Worm (Caenorhabditis elegans) whole organism, L1 larva: ENCODE measurements around the gene gld-3.
A peak's percentile ranks its signal among the peaks of the same experiment; 100 is the strongest.

Experiments used
- C34B4.2 ChIP-seq: sonication (generic microtip); optimal IDR thresholded peaks from 2 replicates; lab custom pipeline; 2017; ENCODE audit warnings: mild to moderate bottlenecking, missing genetic modification characterization, missing compliant biosample characterization
- F16B12.6 ChIP-seq: fragments of 150-350 bp; optimal IDR thresholded peaks from 2 replicates; lab custom pipeline; 2014; ENCODE audit warnings: missing biosample characterization, missing genetic modification characterization
- aha-1 ChIP-seq: fragments of 150-350 bp; optimal IDR thresholded peaks from 2 replicates; lab custom pipeline; 2014; ENCODE audit warnings: missing biosample characterization, missing genetic modification characterization
- alr-1 ChIP-seq: fragments of 200-800 bp; sonication (Bioruptor generic); optimal IDR thresholded peaks from 2 replicates; lab custom pipeline; 2018; ENCODE audit warnings: borderline replicate concordance, mild to moderate bottlenecking, missing genetic modification characterization, missing compliant biosample characterization
- aly-2 ChIP-seq: fragments of 150-350 bp; optimal IDR thresholded peaks from 2 replicates; lab custom pipeline; 2014; ENCODE audit warnings: missing biosample characterization, missing genetic modification characterization
- ama-1 ChIP-seq: fragments of 150-350 bp; optimal IDR thresholded peaks from 2 replicates; lab custom pipeline; 2014
- blmp-1 ChIP-seq: fragments of 150-350 bp; optimal IDR thresholded peaks from 2 replicates; lab custom pipeline; 2014; ENCODE audit warnings: missing biosample characterization, missing genetic modification characterization
- ceh-63 ChIP-seq: fragments of 200-800 bp; sonication (Bioruptor generic); optimal IDR thresholded peaks from 2 replicates; lab custom pipeline; 2018; ENCODE audit warnings: mild to moderate bottlenecking, missing genetic modification characterization, missing compliant biosample characterization
- ceh-90 ChIP-seq: sonication (generic microtip); optimal IDR thresholded peaks from 2 replicates; lab custom pipeline; 2016; ENCODE audit warnings: missing genetic modification characterization, missing compliant biosample characterization
- ces-1 ChIP-seq: fragments of 150-350 bp; optimal IDR thresholded peaks from 2 replicates; lab custom pipeline; 2014; ENCODE audit warnings: missing biosample characterization, missing genetic modification reagents, missing genetic modification characterization
- dsc-1 ChIP-seq: sonication (generic microtip); optimal IDR thresholded peaks from 2 replicates; lab custom pipeline; 2016; ENCODE audit warnings: mild to moderate bottlenecking, missing genetic modification characterization, missing compliant biosample characterization
- efl-1 ChIP-seq, 4 experiments: fragments of 150-350 bp; optimal IDR thresholded peaks in 3 of 4; peaks in 1 of 4; 1 replicate in 1 of 4; 2 replicates in 3 of 4; lab custom pipeline; 2014; ENCODE audit warnings: missing biosample characterization in 2 of 4, missing genetic modification characterization in 2 of 4, missing genetic modification reagents in 2 of 4
- egl-13 ChIP-seq: sonication (generic microtip); optimal IDR thresholded peaks from 2 replicates; lab custom pipeline; 2016; ENCODE audit warnings: missing genotype, missing genetic modification reagents, missing genetic modification characterization, missing compliant biosample characterization
- egl-27 ChIP-seq, 2 experiments: fragments of 150-350 bp in 1 of 2; sonication (generic microtip); optimal IDR thresholded peaks; 3 replicates each; lab custom pipeline; 2017 to 2018; ENCODE audit warnings: missing biosample characterization in 2 of 2, missing genetic modification characterization in 2 of 2, missing genetic modification reagents in 2 of 2
- fkh-10 ChIP-seq: sonication (generic microtip); optimal IDR thresholded peaks from 2 replicates; lab custom pipeline; 2017; ENCODE audit warnings: missing biosample characterization, missing genetic modification reagents, missing genetic modification characterization
- fkh-4 ChIP-seq: sonication (generic microtip); optimal IDR thresholded peaks from 2 replicates; lab custom pipeline; 2016; ENCODE audit warnings: missing compliant biosample characterization, missing genetic modification characterization, borderline replicate concordance
- fos-1 ChIP-seq: fragments of 150-350 bp; optimal IDR thresholded peaks from 2 replicates; lab custom pipeline; 2014; ENCODE audit warnings: missing biosample characterization, missing genetic modification characterization
- grh-1 ChIP-seq: fragments of 200-800 bp; sonication (Bioruptor generic); IDR thresholded peaks from 2 replicates; pipeline ENCODE4 v1.3.6; 2022; ENCODE audit warnings: missing genetic modification reagents, missing genetic modification characterization, missing compliant biosample characterization
- hlh-4 ChIP-seq: sonication (generic microtip); optimal IDR thresholded peaks from 2 replicates; lab custom pipeline; 2016; ENCODE audit warnings: mild to moderate bottlenecking, missing genetic modification characterization, missing compliant biosample characterization
- hpl-2 ChIP-seq: fragments of 150-350 bp; optimal IDR thresholded peaks from 2 replicates; lab custom pipeline; 2014; ENCODE audit warnings: missing biosample characterization, missing genetic modification reagents, missing genetic modification characterization
- jun-1 ChIP-seq: fragments of 150-350 bp; optimal IDR thresholded peaks from 2 replicates; lab custom pipeline; 2014; ENCODE audit warnings: missing biosample characterization, missing genetic modification reagents, missing genetic modification characterization
- lin-14 ChIP-seq: fragments of 200-800 bp; sonication (Bioruptor generic); optimal IDR thresholded peaks from 2 replicates; lab custom pipeline; 2018; ENCODE audit warnings: mild to moderate bottlenecking, missing genetic modification characterization, moderate library complexity, missing compliant biosample characterization
- lin-15B ChIP-seq: fragments of 150-350 bp; sonication (generic microtip); optimal IDR thresholded peaks from 3 replicates; lab custom pipeline; 2014; ENCODE audit warnings: missing biosample characterization, missing genetic modification characterization
- lin-35 ChIP-seq, 2 experiments: fragments of 150-350 bp; optimal IDR thresholded peaks; 2 replicates each; lab custom pipeline; 2014; ENCODE audit warnings: missing biosample characterization in 2 of 2, missing genetic modification characterization in 2 of 2, missing genetic modification reagents in 2 of 2
- lir-3 ChIP-seq: sonication (generic microtip); optimal IDR thresholded peaks from 2 replicates; lab custom pipeline; 2016; ENCODE audit warnings: mild to moderate bottlenecking, missing genetic modification characterization, moderate library complexity, missing compliant biosample characterization; ENCODE audit not compliant: poor library complexity
- mab-9 ChIP-seq: fragments of 200-800 bp; sonication (Bioruptor generic); IDR thresholded peaks from 2 replicates; pipeline ENCODE4 v1.3.6; 2022; ENCODE audit warnings: missing genetic modification reagents, missing genetic modification characterization, missing compliant biosample characterization
- mdl-1 ChIP-seq, 2 experiments: fragments of 150-350 bp; optimal IDR thresholded peaks; 2 replicates each; lab custom pipeline; 2014 to 2017; ENCODE audit warnings: missing biosample characterization in 2 of 2, missing genetic modification characterization in 2 of 2, inconsistent platforms in 1 of 2
- mef-2 ChIP-seq: fragments of 150-350 bp; optimal IDR thresholded peaks from 2 replicates; lab custom pipeline; 2014; ENCODE audit warnings: missing biosample characterization, missing genetic modification characterization
- mep-1 ChIP-seq: fragments of 150-350 bp; optimal IDR thresholded peaks from 2 replicates; lab custom pipeline; 2014; ENCODE audit warnings: missing biosample characterization, missing genetic modification characterization
- nhr-11 ChIP-seq: fragments of 150-350 bp; optimal IDR thresholded peaks from 2 replicates; lab custom pipeline; 2014; ENCODE audit warnings: missing biosample characterization, missing genetic modification characterization
- nhr-12 ChIP-seq: sonication (generic microtip); optimal IDR thresholded peaks from 2 replicates; lab custom pipeline; 2017; ENCODE audit warnings: missing biosample characterization, missing genetic modification characterization
- nhr-28 ChIP-seq: fragments of 150-350 bp; optimal IDR thresholded peaks from 2 replicates; lab custom pipeline; 2014; ENCODE audit warnings: missing biosample characterization, missing genetic modification characterization
- nhr-47 ChIP-seq: sonication (generic microtip); optimal IDR thresholded peaks from 2 replicates; lab custom pipeline; 2016; ENCODE audit warnings: mild to moderate bottlenecking, missing genetic modification characterization, moderate library complexity, missing compliant biosample characterization
- nhr-71 ChIP-seq: sonication (generic microtip); optimal IDR thresholded peaks from 2 replicates; lab custom pipeline; 2016; ENCODE audit warnings: mild to moderate bottlenecking, missing genetic modification characterization, moderate library complexity, missing compliant biosample characterization
- nhr-76 ChIP-seq: sonication (generic microtip); optimal IDR thresholded peaks from 2 replicates; lab custom pipeline; 2017; ENCODE audit warnings: missing biosample characterization, missing genetic modification characterization
- nhr-77 ChIP-seq: fragments of 150-350 bp; optimal IDR thresholded peaks from 2 replicates; lab custom pipeline; 2014; ENCODE audit warnings: missing biosample characterization, missing genetic modification characterization
- nhr-84 ChIP-seq: sonication (generic microtip); optimal IDR thresholded peaks from 2 replicates; lab custom pipeline; 2017; ENCODE audit warnings: missing biosample characterization, missing genetic modification characterization
- nhr-85 ChIP-seq: sonication (generic microtip); peaks from one replicate; lab custom pipeline; 2016; ENCODE audit warnings: missing genetic modification characterization, inconsistent platforms, missing compliant biosample characterization
- pag-3 ChIP-seq: sonication (generic microtip); optimal IDR thresholded peaks from 2 replicates; lab custom pipeline; 2017; ENCODE audit warnings: missing genetic modification characterization, mild to moderate bottlenecking, missing compliant biosample characterization, antibody characterized with exemption, borderline replicate concordance; ENCODE audit not compliant: insufficient read depth
- pqm-1 ChIP-seq: sonication (generic microtip); optimal IDR thresholded peaks from 3 replicates; lab custom pipeline; 2017; ENCODE audit warnings: missing biosample characterization, missing genetic modification characterization
- rnt-1 ChIP-seq: sonication (generic microtip); optimal IDR thresholded peaks from 2 replicates; lab custom pipeline; 2016; ENCODE audit warnings: mild to moderate bottlenecking, missing genetic modification characterization, moderate library complexity, missing compliant biosample characterization
- snpc-4 ChIP-seq: fragments of 150-350 bp; optimal IDR thresholded peaks from 2 replicates; lab custom pipeline; 2014; ENCODE audit warnings: missing biosample characterization, missing genetic modification characterization
- sox-4 ChIP-seq: sonication (generic microtip); optimal IDR thresholded peaks from 2 replicates; lab custom pipeline; 2016; ENCODE audit warnings: missing genetic modification characterization, missing compliant biosample characterization
- sptf-1 ChIP-seq: fragments of 150-350 bp; optimal IDR thresholded peaks from 2 replicates; lab custom pipeline; 2014; ENCODE audit warnings: missing biosample characterization, missing genetic modification characterization
- sup-37 ChIP-seq: fragments of 200-800 bp; sonication (Bioruptor generic); optimal IDR thresholded peaks from 2 replicates; lab custom pipeline; 2018; ENCODE audit warnings: mild to moderate bottlenecking, missing genetic modification characterization, missing compliant biosample characterization
- swsn-7 ChIP-seq: sonication (generic microtip); optimal IDR thresholded peaks from 2 replicates; lab custom pipeline; 2016; ENCODE audit warnings: missing genetic modification characterization, missing compliant biosample characterization
- tbx-2 ChIP-seq: sonication (generic microtip); optimal IDR thresholded peaks from 2 replicates; lab custom pipeline; 2016; ENCODE audit warnings: missing genetic modification characterization, missing compliant biosample characterization
- xbp-1 ChIP-seq: sonication (generic microtip); optimal IDR thresholded peaks from 2 replicates; lab custom pipeline; 2016; ENCODE audit warnings: missing genetic modification characterization, missing compliant biosample characterization
- zag-1 ChIP-seq: fragments of 150-350 bp; optimal IDR thresholded peaks from 2 replicates; lab custom pipeline; 2014; ENCODE audit warnings: missing biosample characterization, missing genetic modification characterization
- zip-4 ChIP-seq: fragments of 200-800 bp; sonication (Bioruptor generic); optimal IDR thresholded peaks from 2 replicates; lab custom pipeline; 2018; ENCODE audit warnings: mild to moderate bottlenecking, missing genetic modification characterization, moderate library complexity, missing compliant biosample characterization
- ztf-11 ChIP-seq, 2 experiments: sonication (generic microtip); optimal IDR thresholded peaks; 2 replicates each; lab custom pipeline; 2016 to 2017; ENCODE audit warnings: missing genetic modification characterization in 2 of 2, missing biosample characterization in 1 of 2, missing compliant biosample characterization in 1 of 2

gld-3 gene

ce11 chrII:7104794-7105613, 27.4 kb upstream of the gld-3 start, which contains the start of the genes farl-11 and rpl-33 (continued):
- TF ChIP-seq nhr-76 (tag; lab: Kevin White, UChicago): no peak
- no peak for TF ChIP-seq alr-1 (tag; lab: Kevin White, UChicago)
- TF ChIP-seq nhr-11 (tag; lab: Kevin White, UChicago): peak; percentile 39
- peak; percentile 60 for TF ChIP-seq jun-1
- TF ChIP-seq fkh-4 (tag; lab: Kevin White, UChicago): no peak
- peak; percentile 96 for TF ChIP-seq mep-1 (tag; lab: Kevin White, UChicago)
- no peak for TF ChIP-seq nhr-28
- peak; percentile 83 to 93 for TF ChIP-seq lin-35 (GFP tag; optimal IDR thresholded peaks at IDR 0.05; lab: Kevin White, UChicago)
- TF ChIP-seq hlh-4 (tag; lab: Kevin White, UChicago): no peak
- no peak for TF ChIP-seq ceh-90 (tag; lab: Kevin White, UChicago)
- TF ChIP-seq tbx-2 (tag; lab: Kevin White, UChicago): peak; percentile 81
- TF ChIP-seq aly-2 (tag; lab: Kevin White, UChicago): peak; percentile 77
- peak; percentile 80 for TF ChIP-seq nhr-77 (tag; lab: Kevin White, UChicago)
- TF ChIP-seq ztf-11 (tag; optimal IDR thresholded peaks at IDR 0.05; lab: Kevin White, UChicago): peak in 1 of 2 experiments; percentile 57
- TF ChIP-seq xbp-1: peak; percentile 81
- peak; percentile 33 for TF ChIP-seq fkh-10 (GFP tag; lab: Kevin White, UChicago)
- TF ChIP-seq mdl-1 (tag; optimal IDR thresholded peaks at IDR 0.05; lab: Kevin White, UChicago): peak in 1 of 2 experiments; percentile 65
- TF ChIP-seq lin-15B (tag; lab: Kevin White, UChicago): peak; percentile 98
- no peak for TF ChIP-seq zag-1 (tag; lab: Kevin White, UChicago)
- peak; percentile 84 for TF ChIP-seq blmp-1 (tag; lab: Kevin White, UChicago)
- no peak for TF ChIP-seq C34B4.2 (tag; lab: Kevin White, UChicago)
- peak; percentile 52 for TF ChIP-seq hpl-2 (GFP tag; lab: Kevin White, UChicago)
- TF ChIP-seq egl-13 (tag; lab: Kevin White, UChicago): peak; percentile 34
- peak; percentile 89 for TF ChIP-seq fos-1 (tag; lab: Kevin White, UChicago)
- no peak for TF ChIP-seq ceh-63
- peak; percentile 87 for TF ChIP-seq nhr-71 (tag; lab: Kevin White, UChicago)
- peak; percentile 64 for TF ChIP-seq dsc-1
- TF ChIP-seq grh-1: peak; percentile 53; the same call in 1 of the 2 replicates
- peak; percentile 76 for TF ChIP-seq swsn-7 (tag; lab: Kevin White, UChicago)
- TF ChIP-seq aha-1: no peak
- no peak for TF ChIP-seq pqm-1 (tag; lab: Kevin White, UChicago)
- peak; percentile 85 for TF ChIP-seq lin-14 (GFP tag; lab: Kevin White, UChicago)
- peak; percentile 73 for TF ChIP-seq snpc-4 (tag; lab: Kevin White, UChicago)
- TF ChIP-seq nhr-47 (tag; lab: Kevin White, UChicago): peak; percentile 83
- TF ChIP-seq F16B12.6 (tag; lab: Kevin White, UChicago): peak; percentile 70
- peak; percentile 90 for TF ChIP-seq nhr-85 (tag; lab: Kevin White, UChicago)
- peak; percentile 78 for TF ChIP-seq rnt-1 (tag; lab: Kevin White, UChicago)
- no peak for TF ChIP-seq egl-27 (tag; optimal IDR thresholded peaks at IDR 0.05; lab: Kevin White, UChicago)
- peak; percentile 84 to 86 for TF ChIP-seq efl-1 (optimal IDR thresholded peaks at IDR 0.05; lab: Kevin White, UChicago)
- TF ChIP-seq efl-1 (GFP tag; optimal IDR thresholded peaks at IDR 0.05 in 1 of 2; lab: Kevin White, UChicago): peak; percentile 79 to 97
- no peak for TF ChIP-seq mab-9
- peak; percentile 62 for TF ChIP-seq ama-1
- TF ChIP-seq nhr-12 (tag; lab: Kevin White, UChicago): no peak
- TF ChIP-seq nhr-84 (tag; lab: Kevin White, UChicago): no peak
- no peak for TF ChIP-seq sptf-1 (tag; lab: Kevin White, UChicago)
- no peak for TF ChIP-seq sup-37
- TF ChIP-seq sox-4 (tag; lab: Kevin White, UChicago): peak; percentile 45
- TF ChIP-seq lir-3 (tag; lab: Kevin White, UChicago): peak; percentile 58
- TF ChIP-seq mef-2 (tag; lab: Kevin White, UChicago): no peak
- no peak for TF ChIP-seq zip-4 (GFP tag; lab: Kevin White, UChicago)
- no peak for TF ChIP-seq ces-1 (GFP tag; lab: Kevin White, UChicago)
- no peak for TF ChIP-seq pag-3 (tag; lab: Kevin White, UChicago)
